Worm (Caenorhabditis elegans): ENCODE results near the gene nstp-4.
"Not testable (repeated sequence)": the region's sequence is repeated elsewhere in the genome, so short reads cannot be mapped to it uniquely, and the experiment has no call there.

The nstp-4 gene

DNA sequence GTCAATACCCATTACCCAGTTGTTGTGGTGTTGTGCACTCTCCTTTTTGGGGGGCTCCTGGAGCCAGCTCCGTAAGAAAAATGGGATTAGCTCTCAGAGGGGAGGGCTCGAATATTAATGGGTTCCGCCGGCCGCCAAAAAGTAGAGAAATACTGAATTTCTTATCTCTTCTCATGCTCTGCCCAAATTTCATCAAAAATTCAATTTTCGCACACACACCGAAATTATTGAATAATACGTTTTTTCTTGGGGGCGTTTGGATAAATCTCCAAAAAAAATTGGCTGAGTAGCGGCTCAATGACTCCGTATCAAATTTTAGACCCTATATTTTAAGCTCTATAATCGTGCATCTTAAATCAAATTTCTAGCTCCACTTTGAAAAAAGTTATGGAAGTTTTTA is 11.5 kb downstream of the nstp-4 start:
- TF ChIP-seq cog-1 (tag; optimal IDR thresholded peaks at IDR 0.05), result no peak
- TF ChIP-seq ref-1 (GFP tag; conservative IDR thresholded peaks at IDR 0.05), result no peak
- no peak for TF ChIP-seq med-1 (GFP tag; optimal IDR thresholded peaks at IDR 0.05; ENCODE audit: insufficient read depth)
- TF ChIP-seq tab-1 (GFP tag; IDR thresholded peaks at IDR 0.05), result no peak
- no peak for TF ChIP-seq T22C8.4 (GFP tag; IDR thresholded peaks at IDR 0.05)
- TF ChIP-seq ztf-23 (GFP tag; IDR thresholded peaks at IDR 0.05), result no peak
- TF ChIP-seq ztf-29 (GFP tag; IDR thresholded peaks at IDR 0.05), result no peak
- TF ChIP-seq flt-1 (GFP tag; IDR thresholded peaks at IDR 0.05), result no peak
- TF ChIP-seq klf-2 (GFP tag; conservative IDR thresholded peaks at IDR 0.05), result no peak

DNA sequence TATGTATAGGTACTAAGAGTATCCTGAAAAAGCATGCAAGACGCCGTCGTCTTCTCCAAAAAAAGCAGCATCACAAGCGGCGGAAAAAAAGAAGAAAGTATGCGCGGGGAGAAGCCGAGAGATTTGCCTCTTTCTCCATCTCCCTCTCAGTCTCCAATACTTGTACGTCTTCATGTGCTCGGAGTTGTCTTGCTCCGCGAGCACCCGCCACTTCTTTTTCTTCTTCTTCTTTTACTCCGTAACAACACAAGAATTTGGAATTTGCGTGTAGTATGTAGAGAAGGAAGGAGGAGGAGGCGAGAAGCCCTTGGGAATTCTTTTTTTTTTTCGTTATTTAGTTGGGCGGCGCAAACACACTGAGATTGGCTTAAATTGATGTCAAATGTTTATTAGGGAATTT is 12.6 kb downstream of the nstp-4 start:
- TF ChIP-seq T22C8.4 (GFP tag; IDR thresholded peaks at IDR 0.05), result no peak
- no peak for TF ChIP-seq klf-2 (GFP tag; conservative IDR thresholded peaks at IDR 0.05)
- TF ChIP-seq flt-1 (GFP tag; IDR thresholded peaks at IDR 0.05), result no peak
- no peak for TF ChIP-seq ztf-23 (GFP tag; IDR thresholded peaks at IDR 0.05)
- TF ChIP-seq ref-1 (GFP tag; conservative IDR thresholded peaks at IDR 0.05), result no peak
- no peak for TF ChIP-seq tab-1 (GFP tag; IDR thresholded peaks at IDR 0.05)
- TF ChIP-seq cog-1 (tag; optimal IDR thresholded peaks at IDR 0.05), result no peak
- no peak for TF ChIP-seq ztf-29 (GFP tag; IDR thresholded peaks at IDR 0.05)
- no peak for TF ChIP-seq med-1 (GFP tag; optimal IDR thresholded peaks at IDR 0.05; ENCODE audit: insufficient read depth)

DNA sequence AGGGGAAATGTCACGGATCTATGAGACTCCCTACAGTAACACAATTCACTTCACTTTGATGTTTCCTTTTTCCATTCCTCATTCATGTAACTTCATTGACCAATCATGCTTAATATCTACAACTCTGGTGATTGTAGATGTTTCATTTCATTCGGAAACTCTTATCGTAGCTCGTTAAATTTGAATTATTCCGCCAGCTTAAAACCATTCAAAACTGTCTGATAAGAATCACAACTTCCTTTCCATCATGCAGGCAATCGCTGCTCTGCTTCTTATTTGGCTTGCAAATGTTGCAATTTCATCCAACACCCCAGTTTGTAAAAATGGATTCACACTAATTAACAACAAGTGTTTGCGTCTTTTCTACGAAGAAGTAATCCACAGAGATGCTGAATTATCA is 13.8 kb downstream of the nstp-4 start, which contains the start of gene clec-10:
clec-10 (plus strand) TSS at position 244 of the 400 bp plus-strand sequence.
- TF ChIP-seq ztf-29 (GFP tag; IDR thresholded peaks at IDR 0.05) (no peak), ztf-23 (GFP tag; IDR thresholded peaks at IDR 0.05) (no peak), tab-1 (GFP tag; IDR thresholded peaks at IDR 0.05) (no peak), klf-2 (GFP tag; conservative IDR thresholded peaks at IDR 0.05) (no peak), T22C8.4 (GFP tag; IDR thresholded peaks at IDR 0.05) (no peak), ref-1 (GFP tag; conservative IDR thresholded peaks at IDR 0.05) (no peak), med-1 (GFP tag; optimal IDR thresholded peaks at IDR 0.05; ENCODE audit: insufficient read depth) (no peak), cog-1 (tag; optimal IDR thresholded peaks at IDR 0.05) (no peak), flt-1 (GFP tag; IDR thresholded peaks at IDR 0.05) (no peak)

DNA sequence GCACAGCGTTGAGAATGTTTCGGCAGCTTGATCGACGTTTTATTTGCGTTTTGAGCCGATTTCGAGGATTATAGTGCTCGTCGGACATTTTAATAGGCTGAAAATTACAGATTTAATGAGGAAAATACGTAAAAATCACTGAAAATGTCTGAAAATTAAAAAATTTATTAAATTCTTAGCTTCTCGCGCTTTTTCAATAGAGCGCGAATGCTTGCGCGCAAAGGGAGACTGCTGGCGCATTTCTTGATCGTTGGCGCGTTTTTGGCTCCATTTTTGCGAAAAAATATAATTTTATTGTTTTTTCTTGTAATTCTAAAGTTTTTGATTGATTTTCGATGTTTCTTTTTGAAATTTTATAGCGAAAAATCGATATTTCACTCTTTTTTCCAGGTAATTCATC is 22.2 kb downstream of the nstp-4 start, which contains the start of the genes dnsn-1 and C24H12.4:
dnsn-1 (minus strand) TSS at position 101 of the 400 bp plus-strand sequence.
C24H12.4 (plus strand) TSS at position 391 of the 400 bp plus-strand sequence.
- TF ChIP-seq ztf-29 (GFP tag; IDR thresholded peaks at IDR 0.05) (no peak), cog-1 (tag; optimal IDR thresholded peaks at IDR 0.05) (peak; percentile 62), klf-2 (GFP tag; conservative IDR thresholded peaks at IDR 0.05) (no peak), ref-1 (GFP tag; conservative IDR thresholded peaks at IDR 0.05) (no peak), med-1 (GFP tag; optimal IDR thresholded peaks at IDR 0.05; ENCODE audit: insufficient read depth) (no peak)

DNA sequence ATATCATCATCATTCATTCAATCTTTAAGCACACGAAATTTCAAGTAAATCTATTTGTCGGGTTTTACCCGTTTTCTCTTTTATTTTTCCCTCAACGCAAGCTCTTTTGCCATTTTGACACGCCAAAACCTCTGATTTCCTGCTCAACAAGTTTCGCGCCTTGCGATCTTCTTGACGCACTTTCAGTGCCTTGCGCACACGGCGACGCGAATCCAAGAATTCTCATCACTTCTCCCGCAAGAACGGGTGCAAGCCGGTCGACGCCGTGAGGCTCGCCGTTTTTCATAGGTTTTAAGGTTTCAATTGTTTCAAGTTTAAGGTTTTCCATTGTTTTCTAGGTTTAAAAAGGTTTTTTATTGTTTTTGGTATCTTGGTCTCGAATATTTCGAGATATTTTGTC is 28.2 kb downstream of the nstp-4 start:
- TF ChIP-seq flt-1 (GFP tag; IDR thresholded peaks at IDR 0.05), result peak; percentile 78; the same call in 1 of the 2 replicates
- peak; percentile 57; the same call in 1 of the 2 replicates for TF ChIP-seq tab-1 (GFP tag; IDR thresholded peaks at IDR 0.05)
- TF ChIP-seq ztf-23 (GFP tag; IDR thresholded peaks at IDR 0.05), result peak; percentile 73

DNA sequence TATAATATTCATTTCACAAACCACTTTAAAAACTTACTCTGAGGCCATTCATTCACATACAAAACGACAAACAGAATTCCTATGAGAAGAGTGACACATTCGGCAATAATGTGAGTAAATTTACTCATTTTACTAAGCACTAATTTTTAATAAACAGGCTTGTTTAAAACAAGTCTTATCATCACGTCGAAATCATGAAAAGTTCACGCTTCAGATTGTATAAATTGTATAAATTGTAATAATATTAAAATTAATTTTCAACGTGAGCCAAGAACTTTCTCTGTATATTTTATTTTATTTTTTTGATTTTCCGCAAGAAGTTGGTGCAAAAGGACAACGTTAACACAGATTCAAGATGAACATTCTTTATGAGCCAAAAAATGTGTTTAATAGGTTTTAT is 30.1 kb downstream of the nstp-4 start, which contains the start of gene C24H12.6:
C24H12.6 (minus strand) TSS at position 101 of the 400 bp plus-strand sequence.
- TF ChIP-seq ref-1 (GFP tag; conservative IDR thresholded peaks at IDR 0.05) (no peak), ztf-29 (GFP tag; IDR thresholded peaks at IDR 0.05) (no peak), med-1 (GFP tag; optimal IDR thresholded peaks at IDR 0.05; ENCODE audit: insufficient read depth) (no peak), flt-1 (GFP tag; IDR thresholded peaks at IDR 0.05) (no peak), klf-2 (GFP tag; conservative IDR thresholded peaks at IDR 0.05) (no peak), ztf-23 (GFP tag; IDR thresholded peaks at IDR 0.05) (no peak), cog-1 (tag; optimal IDR thresholded peaks at IDR 0.05) (no peak), T22C8.4 (GFP tag; IDR thresholded peaks at IDR 0.05) (no peak), tab-1 (GFP tag; IDR thresholded peaks at IDR 0.05) (no peak)

DNA sequence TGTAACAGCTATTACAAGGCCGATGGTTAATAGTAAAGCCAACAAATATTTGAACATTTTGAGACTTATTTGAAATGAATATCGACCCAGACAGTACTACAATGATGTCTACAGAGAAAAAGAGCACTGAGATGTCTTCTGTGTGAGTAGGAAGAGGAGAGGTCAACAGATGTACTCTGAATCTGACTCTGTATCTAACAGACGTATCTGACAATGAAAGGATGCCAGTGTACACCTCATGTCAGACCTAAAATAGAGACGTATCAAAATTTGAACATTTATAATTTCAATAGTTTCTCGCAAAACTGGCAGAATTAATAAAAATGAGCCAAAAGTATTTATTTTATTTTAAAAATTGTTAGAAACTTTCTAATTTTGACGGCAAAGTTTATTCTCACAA is 34.5 kb downstream of the nstp-4 start, which contains the start of gene C24H12.8:
C24H12.8 (minus strand) TSS at position 101 of the 400 bp plus-strand sequence.
- TF ChIP-seq T22C8.4 (GFP tag; IDR thresholded peaks at IDR 0.05) (no peak), cog-1 (tag; optimal IDR thresholded peaks at IDR 0.05) (no peak), tab-1 (GFP tag; IDR thresholded peaks at IDR 0.05) (no peak), klf-2 (GFP tag; conservative IDR thresholded peaks at IDR 0.05) (no peak), flt-1 (GFP tag; IDR thresholded peaks at IDR 0.05) (no peak), med-1 (GFP tag; optimal IDR thresholded peaks at IDR 0.05; ENCODE audit: insufficient read depth) (no peak), ztf-23 (GFP tag; IDR thresholded peaks at IDR 0.05) (no peak)

DNA sequence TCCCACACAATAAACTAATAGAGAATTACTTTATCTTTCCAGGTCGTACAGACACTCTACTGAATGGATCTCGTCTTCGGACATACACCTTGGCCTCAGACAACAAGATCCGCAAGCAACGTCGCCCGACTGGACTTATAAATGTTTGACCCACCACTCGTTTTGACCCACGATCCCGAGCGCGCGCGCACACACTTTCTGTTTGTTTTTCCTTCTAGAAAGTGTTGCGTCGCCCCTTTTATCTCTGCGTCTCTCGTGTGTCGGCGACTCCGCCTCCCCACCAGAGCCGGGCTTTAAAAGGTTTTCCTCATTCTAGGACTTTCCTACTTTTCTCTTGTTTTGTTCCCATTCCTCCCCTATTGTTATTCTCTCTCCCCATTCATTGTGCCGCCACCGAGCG is 48.6 kb downstream of the nstp-4 start:
- TF ChIP-seq ztf-23 (GFP tag; IDR thresholded peaks at IDR 0.05) (no peak), tab-1 (GFP tag; IDR thresholded peaks at IDR 0.05) (no peak), klf-2 (GFP tag; conservative IDR thresholded peaks at IDR 0.05) (no peak), med-1 (GFP tag; optimal IDR thresholded peaks at IDR 0.05; ENCODE audit: insufficient read depth) (no peak), ztf-29 (GFP tag; IDR thresholded peaks at IDR 0.05) (no peak), T22C8.4 (GFP tag; IDR thresholded peaks at IDR 0.05) (no peak), ref-1 (GFP tag; conservative IDR thresholded peaks at IDR 0.05) (no peak), cog-1 (tag; optimal IDR thresholded peaks at IDR 0.05) (no peak), flt-1 (GFP tag; IDR thresholded peaks at IDR 0.05) (no peak)

DNA sequence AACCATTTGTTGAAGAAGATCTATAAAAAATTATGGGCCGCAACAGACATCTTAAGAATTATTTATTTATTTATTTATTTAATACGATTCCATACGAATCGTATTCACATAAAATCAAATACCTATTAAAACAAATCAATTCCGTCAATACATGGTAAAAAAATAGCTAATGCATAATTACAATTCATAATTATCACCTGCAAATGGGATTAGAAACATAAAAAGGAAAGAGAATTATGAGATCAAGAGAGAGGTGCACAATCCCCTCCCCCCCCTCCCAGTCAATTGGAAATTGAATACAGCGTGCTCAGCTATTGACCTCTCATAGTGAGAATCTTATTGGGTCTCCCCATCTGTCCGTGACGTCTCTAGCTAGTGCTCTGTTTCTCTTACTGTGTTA is 52.5 kb downstream of the nstp-4 start, which contains the start of gene C24H12.1:
C24H12.1 (plus strand) TSS at position 301 of the 400 bp plus-strand sequence.
- TF ChIP-seq med-1 (GFP tag; optimal IDR thresholded peaks at IDR 0.05; ENCODE audit: insufficient read depth); ztf-23 (GFP tag; IDR thresholded peaks at IDR 0.05); klf-2 (GFP tag; conservative IDR thresholded peaks at IDR 0.05): not testable (repeated sequence)
